Worm (Caenorhabditis elegans): Measurements from ENCODE around the gene znf-474.

ce11 chrX:12176873-12177293 lies 27.2 kb downstream of the znf-474 start:
- TF ChIP-seq lin-13 (GFP tag; optimal IDR thresholded peaks at IDR 0.05) = no peak
- no peak for TF ChIP-seq jun-1 (tag; optimal IDR thresholded peaks at IDR 0.05)
- TF ChIP-seq skn-1 (tag; optimal IDR thresholded peaks at IDR 0.05) = no peak
- no peak for TF ChIP-seq nhr-76 (tag; optimal IDR thresholded peaks at IDR 0.05)
- no peak for TF ChIP-seq nhr-77 (tag; optimal IDR thresholded peaks at IDR 0.05)

Data from whole organism, L1 larva.